Fruit fly (Drosophila melanogaster) whole organism, prepupa: ENCODE results near the gene GV1.

Experiments used
- CG10669 ChIP-seq: fragments of 200-800 bp; sonication (Bioruptor generic); optimal IDR thresholded peaks from 3 replicates; lab custom pipeline; 2018; ENCODE audit warnings: missing biosample characterization, mild to moderate bottlenecking, missing genetic modification characterization, moderate library complexity
- CG11762 ChIP-seq: fragments of 200-800 bp; sonication (Bioruptor generic); optimal IDR thresholded peaks from 3 replicates; lab custom pipeline; 2016; ENCODE audit warnings: missing biosample characterization, missing genetic modification characterization; ENCODE audit not compliant: insufficient read depth
- CG11902 ChIP-seq: fragments of 200-800 bp; sonication (Bioruptor generic); optimal IDR thresholded peaks from 3 replicates; lab custom pipeline; 2016; ENCODE audit warnings: missing biosample characterization, missing genetic modification characterization
- CG15336 ChIP-seq: fragments of 200-800 bp; sonication (Bioruptor generic); IDR thresholded peaks from 2 replicates; pipeline ENCODE4 v1.3.6; 2022; ENCODE audit warnings: missing biosample characterization, missing genetic modification characterization
- CG1621 ChIP-seq: fragments of 200-800 bp; sonication (Bioruptor generic); optimal IDR thresholded peaks from 3 replicates; lab custom pipeline; 2018; ENCODE audit warnings: missing biosample characterization, mild to moderate bottlenecking, missing genetic modification characterization
- CG16779 ChIP-seq: fragments of 200-800 bp; sonication (Bioruptor generic); optimal IDR thresholded peaks from 3 replicates; lab custom pipeline; 2017; ENCODE audit warnings: missing biosample characterization, mild to moderate bottlenecking, missing genetic modification characterization
- CG3032 ChIP-seq: fragments of 200-800 bp; optimal IDR thresholded peaks from 2 replicates; lab custom pipeline; 2019; ENCODE audit warnings: missing biosample characterization, mild to moderate bottlenecking, missing genetic modification characterization, moderate library complexity
- CG34406 ChIP-seq: fragments of 200-800 bp; sonication (Bioruptor generic); optimal IDR thresholded peaks from 3 replicates; lab custom pipeline; 2016; ENCODE audit warnings: missing biosample characterization, missing genetic modification characterization
- CG3919 ChIP-seq: fragments of 200-800 bp; sonication (Bioruptor generic); optimal IDR thresholded peaks from 3 replicates; lab custom pipeline; 2016; ENCODE audit warnings: missing biosample characterization, missing genetic modification characterization
- CG4318 ChIP-seq: fragments of 200-800 bp; sonication (Bioruptor generic); optimal IDR thresholded peaks from 3 replicates; lab custom pipeline; 2017; ENCODE audit warnings: missing biosample characterization, mild to moderate bottlenecking, missing genetic modification characterization
- CG6163 ChIP-seq: fragments of 200-800 bp; sonication (Bioruptor generic); IDR thresholded peaks from 3 replicates; pipeline ENCODE4 v1.3.6; 2022; ENCODE audit warnings: missing biosample characterization, missing genetic modification characterization
- CG6276 ChIP-seq: fragments of 200-800 bp; sonication (Bioruptor generic); optimal IDR thresholded peaks from 2 replicates; lab custom pipeline; 2017; ENCODE audit warnings: missing biosample characterization, mild to moderate bottlenecking, missing genetic modification characterization
- CG6792 ChIP-seq: fragments of 200-800 bp; sonication (Bioruptor generic); optimal IDR thresholded peaks from 3 replicates; lab custom pipeline; 2016; ENCODE audit warnings: missing biosample characterization, missing genetic modification characterization
- CG6808 ChIP-seq: fragments of 200-800 bp; sonication (Bioruptor generic); optimal IDR thresholded peaks from 3 replicates; lab custom pipeline; 2017; ENCODE audit warnings: missing biosample characterization, missing genetic modification characterization, mild to moderate bottlenecking, moderate library complexity, missing genetic modification reagents
- CG6854 ChIP-seq: fragments of 200-800 bp; sonication (Bioruptor generic); optimal IDR thresholded peaks from 2 replicates; lab custom pipeline; 2017; ENCODE audit warnings: missing biosample characterization, mild to moderate bottlenecking, missing genetic modification characterization
- CG7368 ChIP-seq: fragments of 200-800 bp; sonication (Bioruptor generic); optimal IDR thresholded peaks from 3 replicates; lab custom pipeline; 2016; ENCODE audit warnings: missing biosample characterization, missing genetic modification characterization
- CG8119 ChIP-seq: fragments of 200-800 bp; sonication (Bioruptor generic); IDR thresholded peaks from 3 replicates; pipeline ENCODE4 v1.3.6; 2022; ENCODE audit warnings: missing biosample characterization, missing genetic modification characterization
- CG8319 ChIP-seq: fragments of 200-800 bp; sonication (Bioruptor generic); optimal IDR thresholded peaks from 3 replicates; lab custom pipeline; 2016; ENCODE audit warnings: missing biosample characterization, missing genetic modification characterization
- CG8632 ChIP-seq: fragments of 200-800 bp; sonication (Bioruptor generic); optimal IDR thresholded peaks from 3 replicates; lab custom pipeline; 2016; ENCODE audit warnings: missing biosample characterization, missing genetic modification characterization
- CG9139 ChIP-seq: fragments of 200-800 bp; sonication (Bioruptor generic); optimal IDR thresholded peaks from 3 replicates; lab custom pipeline; 2017; ENCODE audit warnings: missing biosample characterization, mild to moderate bottlenecking, missing genetic modification characterization
- Eip75B ChIP-seq: fragments of 200-800 bp; sonication (Bioruptor generic); optimal IDR thresholded peaks from 3 replicates; lab custom pipeline; 2016; ENCODE audit warnings: missing biosample characterization, missing genetic modification characterization
- Eip78C ChIP-seq: fragments of 200-800 bp; sonication (Bioruptor generic); peaks from one replicate; lab custom pipeline; 2016; ENCODE audit warnings: missing biosample characterization, missing genetic modification characterization
- Eip93F ChIP-seq: fragments of 200-800 bp; sonication (Bioruptor generic); optimal IDR thresholded peaks from 2 replicates; lab custom pipeline; 2016; ENCODE audit warnings: missing biosample characterization, mild to moderate bottlenecking, missing genetic modification characterization
- Ets96B ChIP-seq: fragments of 200-800 bp; optimal IDR thresholded peaks from 2 replicates; lab custom pipeline; 2019; ENCODE audit warnings: missing biosample characterization, mild to moderate bottlenecking, missing genetic modification characterization, moderate library complexity
- Gug ChIP-seq: fragments of 200-800 bp; sonication (Bioruptor generic); IDR thresholded peaks from 2 replicates; pipeline ENCODE4 v1.3.6; 2022; ENCODE audit warnings: missing biosample characterization, missing genetic modification characterization
- Hr4 ChIP-seq: fragments of 200-800 bp; sonication (Bioruptor generic); optimal IDR thresholded peaks from 3 replicates; lab custom pipeline; 2016; ENCODE audit warnings: missing biosample characterization, missing genetic modification characterization
- Met ChIP-seq: fragments of 200-800 bp; sonication (Bioruptor generic); optimal IDR thresholded peaks from 3 replicates; lab custom pipeline; 2016; ENCODE audit warnings: missing biosample characterization, missing genetic modification characterization
- OdsH ChIP-seq: fragments of 200-800 bp; sonication (Bioruptor generic); optimal IDR thresholded peaks from 3 replicates; lab custom pipeline; 2016; ENCODE audit warnings: missing biosample characterization, missing genetic modification characterization
- Smox ChIP-seq: fragments of 200-800 bp; sonication (Bioruptor generic); optimal IDR thresholded peaks from 3 replicates; lab custom pipeline; 2016; ENCODE audit warnings: missing biosample characterization, missing genetic modification characterization
- Sox102F ChIP-seq: fragments of 200-800 bp; sonication (Bioruptor generic); optimal IDR thresholded peaks from 2 replicates; lab custom pipeline; 2016; ENCODE audit warnings: missing biosample characterization, mild to moderate bottlenecking, missing genetic modification characterization
- Sox14 ChIP-seq: fragments of 200-800 bp; sonication (Bioruptor generic); optimal IDR thresholded peaks from 3 replicates; lab custom pipeline; 2016; ENCODE audit warnings: missing biosample characterization, missing genetic modification characterization
- achi ChIP-seq: fragments of 200-800 bp; sonication (Bioruptor generic); optimal IDR thresholded peaks from 3 replicates; lab custom pipeline; 2016; ENCODE audit warnings: missing biosample characterization, missing genetic modification characterization
- acj6 ChIP-seq: fragments of 200-800 bp; sonication (Bioruptor generic); optimal IDR thresholded peaks from 3 replicates; lab custom pipeline; 2016; ENCODE audit warnings: missing biosample characterization, missing genetic modification characterization
- cyc ChIP-seq: fragments of 200-800 bp; sonication (Bioruptor generic); optimal IDR thresholded peaks from 3 replicates; lab custom pipeline; 2016; ENCODE audit warnings: missing biosample characterization, missing genetic modification characterization
- dsx ChIP-seq: fragments of 200-800 bp; optimal IDR thresholded peaks from 3 replicates; lab custom pipeline; 2019; ENCODE audit warnings: missing biosample characterization, mild to moderate bottlenecking, missing genetic modification characterization, moderate library complexity; ENCODE audit not compliant: poor library complexity, severe bottlenecking
- eg ChIP-seq: fragments of 200-800 bp; sonication (Bioruptor generic); IDR thresholded peaks from 3 replicates; pipeline ENCODE4 v1.3.6; 2022; ENCODE audit warnings: missing biosample characterization, missing genetic modification characterization
- esn ChIP-seq: fragments of 200-800 bp; sonication (Bioruptor generic); optimal IDR thresholded peaks from 2 replicates; lab custom pipeline; 2016; ENCODE audit warnings: missing biosample characterization, mild to moderate bottlenecking, missing genetic modification characterization, moderate library complexity
- fd59A ChIP-seq: fragments of 200-800 bp; sonication (Bioruptor generic); optimal IDR thresholded peaks from 2 replicates; lab custom pipeline; 2017; ENCODE audit warnings: missing biosample characterization, mild to moderate bottlenecking, missing genetic modification characterization, missing genetic modification reagents
- fd85E ChIP-seq: fragments of 200-800 bp; sonication (Bioruptor generic); optimal IDR thresholded peaks from 3 replicates; lab custom pipeline; 2016; ENCODE audit warnings: missing biosample characterization, missing genetic modification characterization
- fkh ChIP-seq: fragments of 200-800 bp; sonication (Bioruptor generic); optimal IDR thresholded peaks from 3 replicates; lab custom pipeline; 2017; ENCODE audit warnings: missing biosample characterization, mild to moderate bottlenecking, missing genetic modification characterization, moderate library complexity
- lz ChIP-seq: fragments of 200-800 bp; sonication (Bioruptor generic); optimal IDR thresholded peaks from 3 replicates; lab custom pipeline; 2016; ENCODE audit warnings: missing biosample characterization, missing genetic modification characterization
- net ChIP-seq: fragments of 200-800 bp; sonication (Bioruptor generic); optimal IDR thresholded peaks from 3 replicates; lab custom pipeline; 2016; ENCODE audit warnings: missing biosample characterization, missing genetic modification characterization
- spab ChIP-seq: fragments of 200-800 bp; sonication (Bioruptor generic); optimal IDR thresholded peaks from 2 replicates; lab custom pipeline; 2017; ENCODE audit warnings: missing biosample characterization, mild to moderate bottlenecking, missing genetic modification characterization, missing genetic modification reagents
- ss ChIP-seq, 2 experiments: fragments of 200-800 bp; sonication (Bioruptor generic); optimal IDR thresholded peaks; 2 replicates in 1 of 2; 3 replicates in 1 of 2; lab custom pipeline; 2017 to 2018; ENCODE audit warnings: mild to moderate bottlenecking in 2 of 2, missing biosample characterization in 2 of 2, missing genetic modification characterization in 2 of 2, moderate library complexity in 1 of 2
- svp ChIP-seq: fragments of 200-800 bp; sonication (Bioruptor generic); peaks from one replicate; lab custom pipeline; 2016; ENCODE audit warnings: missing biosample characterization, missing genetic modification characterization
- topi ChIP-seq: fragments of 200-800 bp; sonication (Bioruptor generic); optimal IDR thresholded peaks from 3 replicates; lab custom pipeline; 2016; ENCODE audit warnings: missing biosample characterization, missing genetic modification characterization
- vri ChIP-seq: fragments of 200-800 bp; sonication (Bioruptor generic); optimal IDR thresholded peaks from 3 replicates; lab custom pipeline; 2016; ENCODE audit warnings: missing biosample characterization, mild to moderate bottlenecking, missing genetic modification characterization

The GV1 gene

DNA sequence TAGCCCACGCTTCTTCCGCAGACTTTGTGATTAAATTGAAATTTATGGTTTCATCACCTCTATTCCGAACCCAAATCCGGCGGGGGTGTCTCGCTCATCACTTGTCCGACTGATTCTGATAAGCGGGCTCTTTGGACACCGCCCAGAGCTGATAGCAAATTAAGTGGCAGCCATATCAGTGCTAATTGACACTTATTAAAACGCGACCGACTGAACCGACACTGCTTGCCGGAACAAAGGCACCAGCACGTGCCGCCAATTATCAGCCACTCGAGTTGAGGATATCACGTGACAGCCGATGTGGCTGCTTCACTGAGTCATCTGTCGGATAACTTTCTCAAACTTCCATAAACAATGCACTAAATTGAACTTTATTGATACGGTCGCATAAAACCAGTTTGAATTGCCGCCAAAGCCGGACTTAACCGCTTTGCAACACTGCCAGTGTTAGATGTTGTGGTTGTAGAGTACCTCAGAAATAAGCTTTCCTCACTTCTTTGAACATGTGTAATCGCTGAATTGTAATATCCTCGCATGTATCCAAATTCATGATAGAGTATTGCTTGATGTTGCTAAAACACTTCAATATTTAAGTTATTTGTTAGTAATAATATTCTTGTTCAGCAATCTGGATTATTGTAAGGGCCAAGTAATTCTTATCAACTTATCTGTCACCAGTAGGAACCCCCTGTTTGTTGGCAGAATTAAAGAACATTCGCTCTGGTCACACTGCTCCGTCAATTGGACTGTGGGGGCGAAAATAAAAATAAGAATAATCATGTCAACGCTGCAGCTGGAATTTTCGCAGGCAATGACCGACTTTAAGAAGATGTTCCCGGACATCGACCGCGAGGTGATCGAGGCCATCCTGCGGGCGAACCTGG is 46.3 kb downstream of the GV1 start, which contains the start of gene CG12024 (continued):
- TF ChIP-seq CG8319 (GFP tag; lab: Kevin White, UChicago) (peak; percentile 20), ss (GFP tag; optimal IDR thresholded peaks at IDR 0.05; lab: Kevin White, UChicago) (peak in 1 of 2 experiments; percentile 4), Sox102F (peak; percentile 52), CG8119 (GFP tag; lab: Robert Waterston, UW) (no peak), CG6276 (GFP tag; lab: Kevin White, UChicago) (no peak), Eip93F (GFP tag; lab: Kevin White, UChicago) (no peak), eg (GFP tag; lab: Robert Waterston, UW) (peak; percentile 38; the same call in 1 of the 3 replicates), Sox14 (peak; percentile 83), topi (peak; percentile 61), CG1621 (tag; lab: Kevin White, UChicago) (no peak), fd85E (GFP tag; lab: Kevin White, UChicago) (no peak), CG11902 (GFP tag; lab: Kevin White, UChicago) (peak; percentile 56), fd59A (GFP tag; lab: Kevin White, UChicago) (no peak), CG3032 (tag; lab: Kevin White, UChicago) (peak; percentile 66), CG3919 (GFP tag; lab: Kevin White, UChicago) (peak; percentile 54), Gug (peak; percentile 57), CG16779 (tag; lab: Kevin White, UChicago) (no peak), CG15336 (no peak), CG9139 (GFP tag; lab: Kevin White, UChicago) (no peak), CG8632 (GFP tag; lab: Kevin White, UChicago) (no peak)

DNA sequence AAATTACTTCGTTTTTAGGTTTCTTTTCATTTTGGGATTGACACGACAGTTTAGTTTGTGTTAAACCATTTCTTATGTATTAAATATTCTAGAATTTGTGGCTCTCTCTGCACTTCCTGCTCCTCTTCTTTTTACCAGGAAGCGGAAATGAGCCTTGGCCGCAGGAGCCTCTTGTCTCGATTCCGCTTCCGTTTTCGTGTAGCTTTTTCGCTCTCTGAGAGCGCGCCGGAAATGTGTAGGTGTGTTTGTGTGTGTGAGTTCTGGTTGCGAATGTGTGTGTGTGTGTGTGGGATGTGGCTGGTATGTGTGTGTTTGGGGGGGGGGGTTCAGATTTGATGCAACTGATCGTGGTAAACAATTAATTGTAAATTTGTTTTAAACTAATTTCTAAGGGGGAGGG is 49.2 kb downstream of the GV1 start:
- TF ChIP-seq CG6792 (peak; percentile 29), Eip75B (GFP tag; lab: Kevin White, UChicago) (peak; percentile 13), CG6808 (GFP tag; lab: Kevin White, UChicago) (peak; percentile 48), dsx (peak; percentile 11), CG9139 (GFP tag; lab: Kevin White, UChicago) (peak; percentile 61), spab (GFP tag; lab: Kevin White, UChicago) (peak; percentile 37), OdsH (GFP tag; lab: Kevin White, UChicago) (no peak), CG6163 (GFP tag; lab: Robert Waterston, UW) (peak; percentile 40; the same call in 2 of the 3 replicates), CG10669 (GFP tag; lab: Kevin White, UChicago) (peak; percentile 61), CG34406 (GFP tag; lab: Kevin White, UChicago) (peak; percentile 28), esn (peak; percentile 34), Met (peak; percentile 19), CG6854 (GFP tag; lab: Kevin White, UChicago) (peak; percentile 81), CG3919 (GFP tag; lab: Kevin White, UChicago) (peak; percentile 70), Ets96B (tag; lab: Kevin White, UChicago) (peak; percentile 25), svp (peak; percentile 62), Sox102F (peak; percentile 44), CG8319 (GFP tag; lab: Kevin White, UChicago) (peak; percentile 24), topi (peak; percentile 43), Hr4 (no peak), Smox (GFP tag; lab: Kevin White, UChicago) (no peak), ss (GFP tag; optimal IDR thresholded peaks at IDR 0.05; lab: Kevin White, UChicago) (peak; percentile 26 to 59), Gug (no peak), CG7368 (GFP tag; lab: Kevin White, UChicago) (peak; percentile 6), CG3032 (tag; lab: Kevin White, UChicago) (peak; percentile 4), Eip78C (GFP tag; lab: Kevin White, UChicago) (peak; percentile 88), net (peak; percentile 36), CG11762 (no peak), vri (peak; percentile 36), CG4318 (no peak), achi (peak; percentile 45), fd59A (GFP tag; lab: Kevin White, UChicago) (no peak), lz (no peak), fd85E (GFP tag; lab: Kevin White, UChicago) (no peak), cyc (peak; percentile 4), fkh (GFP tag; lab: Kevin White, UChicago) (no peak), acj6 (no peak)
